Fruit fly (Drosophila melanogaster) whole organism, embryonic: ENCODE data around the gene Wdr92.
A peak's percentile ranks its signal among the peaks of the same experiment; 100 is the strongest.

ENCODE experiments used
- CG10431 ChIP-seq: fragments of 200-800 bp; sonication (Bioruptor generic); optimal IDR thresholded peaks from 3 replicates; lab custom pipeline; 2018; ENCODE audit warnings: missing biosample characterization, mild to moderate bottlenecking, missing genetic modification characterization
- CG10462 ChIP-seq: fragments of 200-800 bp; sonication (Bioruptor generic); optimal IDR thresholded peaks from 2 replicates; lab custom pipeline; 2016; ENCODE audit warnings: missing biosample characterization, missing genetic modification characterization
- CG10543 ChIP-seq: fragments of 200-800 bp; sonication (Bioruptor generic); optimal IDR thresholded peaks from 3 replicates; lab custom pipeline; 2017; ENCODE audit warnings: missing biosample characterization, mild to moderate bottlenecking, missing genetic modification characterization, moderate library complexity
- CG11085 ChIP-seq: fragments of 200-800 bp; sonication (Bioruptor generic); IDR thresholded peaks from 2 replicates; pipeline ENCODE4 v1.3.6; 2022; ENCODE audit warnings: missing biosample characterization, missing genetic modification characterization
- CG11456 ChIP-seq: fragments of 200-800 bp; sonication (Bioruptor generic); IDR thresholded peaks from 3 replicates; pipeline ENCODE4 v1.3.6; 2022; ENCODE audit warnings: missing biosample characterization, missing genetic modification characterization
- CG12104 ChIP-seq: fragments of 200-800 bp; sonication (Bioruptor generic); optimal IDR thresholded peaks from 3 replicates; lab custom pipeline; 2016; ENCODE audit warnings: missing biosample characterization, missing genetic modification characterization
- CG14050 ChIP-seq: fragments of 200-800 bp; sonication (Bioruptor generic); IDR thresholded peaks from 3 replicates; pipeline ENCODE4 v1.3.6; 2022; ENCODE audit warnings: missing biosample characterization, missing genetic modification characterization
- CG14860 ChIP-seq: fragments of 200-800 bp; sonication (Bioruptor generic); IDR thresholded peaks from 3 replicates; pipeline ENCODE4 v1.3.6; 2022; ENCODE audit warnings: missing biosample characterization, missing genetic modification characterization; ENCODE audit not compliant: partially characterized antibody
- CG15479 ChIP-seq: fragments of 200-800 bp; sonication (Bioruptor generic); optimal IDR thresholded peaks from 3 replicates; lab custom pipeline; 2019; ENCODE audit warnings: missing biosample characterization, mild to moderate bottlenecking, missing genetic modification characterization, moderate library complexity
- CG15601 ChIP-seq: fragments of 200-800 bp; sonication (Bioruptor generic); optimal IDR thresholded peaks from 3 replicates; lab custom pipeline; 2019; ENCODE audit warnings: missing biosample characterization, mild to moderate bottlenecking, missing genetic modification characterization, moderate library complexity
- CG1603 ChIP-seq: fragments of 200-800 bp; sonication (Bioruptor generic); optimal IDR thresholded peaks from 2 replicates; lab custom pipeline; 2019; ENCODE audit warnings: missing biosample characterization, mild to moderate bottlenecking, missing genetic modification characterization, moderate library complexity
- CG16813 ChIP-seq: fragments of 200-800 bp; sonication (Bioruptor generic); IDR thresholded peaks from 3 replicates; pipeline ENCODE4 v1.3.6; 2022; ENCODE audit warnings: missing biosample characterization, missing genetic modification characterization; ENCODE audit not compliant: partially characterized antibody
- CG1832 ChIP-seq: fragments of 200-800 bp; sonication (Bioruptor generic); optimal IDR thresholded peaks from 2 replicates; lab custom pipeline; 2017; ENCODE audit warnings: missing biosample characterization, mild to moderate bottlenecking, missing genetic modification characterization, inconsistent platforms
- CG3281 ChIP-seq: fragments of 200-800 bp; sonication (Bioruptor generic); optimal IDR thresholded peaks from 3 replicates; lab custom pipeline; 2017; ENCODE audit warnings: missing biosample characterization, mild to moderate bottlenecking, missing genetic modification characterization
- CG4730 ChIP-seq: fragments of 200-800 bp; sonication (Bioruptor generic); IDR thresholded peaks from 2 replicates; pipeline ENCODE4 v1.3.6; 2022; ENCODE audit warnings: missing biosample characterization, missing genetic modification characterization
- CG6254 ChIP-seq: fragments of 200-800 bp; sonication (Bioruptor generic); optimal IDR thresholded peaks from 3 replicates; lab custom pipeline; 2017; ENCODE audit warnings: mild to moderate bottlenecking, missing biosample characterization, missing genetic modification reagents, missing genetic modification characterization
- CG6689 ChIP-seq: fragments of 200-800 bp; sonication (Bioruptor generic); IDR thresholded peaks from 2 replicates; pipeline ENCODE4 v1.3.6; 2022; ENCODE audit warnings: missing biosample characterization, missing genetic modification characterization
- CG7556 ChIP-seq: fragments of 200-800 bp; sonication (Bioruptor generic); optimal IDR thresholded peaks from 2 replicates; lab custom pipeline; 2017; ENCODE audit warnings: missing biosample characterization, mild to moderate bottlenecking, missing genetic modification characterization
- CG7928 ChIP-seq: fragments of 200-800 bp; sonication (Bioruptor generic); optimal IDR thresholded peaks from 2 replicates; lab custom pipeline; 2017; ENCODE audit warnings: missing biosample characterization, mild to moderate bottlenecking, missing genetic modification characterization
- CG9215 ChIP-seq: fragments of 200-800 bp; sonication (Bioruptor generic); IDR thresholded peaks from 2 replicates; pipeline ENCODE4 v1.3.6; 2022; ENCODE audit warnings: missing biosample characterization, missing genetic modification characterization
- CG9876 ChIP-seq: fragments of 200-800 bp; sonication (Bioruptor generic); optimal IDR thresholded peaks from 2 replicates; lab custom pipeline; 2016; ENCODE audit warnings: missing biosample characterization, missing genetic modification characterization
- Chrac-16 ChIP-seq: fragments of 200-800 bp; sonication (Bioruptor generic); optimal IDR thresholded peaks from 3 replicates; lab custom pipeline; 2016; ENCODE audit warnings: missing biosample characterization, missing genetic modification characterization
- Dref ChIP-seq: fragments of 200-800 bp; sonication (Bioruptor generic); IDR thresholded peaks from 2 replicates; pipeline ENCODE4 v1.3.6; 2022; ENCODE audit warnings: missing biosample characterization, missing genetic modification characterization
- H15 ChIP-seq: fragments of 200-800 bp; sonication (Bioruptor generic); IDR thresholded peaks from 3 replicates; pipeline ENCODE4 v1.3.6; 2022; ENCODE audit warnings: missing biosample characterization, missing genetic modification characterization
- Hr39 ChIP-seq: fragments of >200 bp; optimal IDR thresholded peaks from 2 replicates; lab custom pipeline; 2017
- Lhr ChIP-seq: fragments of 200-800 bp; sonication (Bioruptor generic); optimal IDR thresholded peaks from 3 replicates; lab custom pipeline; 2017; ENCODE audit warnings: mild to moderate bottlenecking, missing biosample characterization, missing genetic modification reagents, missing genetic modification characterization
- NK7.1 ChIP-seq: fragments of 200-800 bp; sonication (Bioruptor generic); optimal IDR thresholded peaks from 3 replicates; lab custom pipeline; 2016; ENCODE audit warnings: missing biosample characterization, missing genetic modification characterization
- Nf-YB ChIP-seq: fragments of 200-800 bp; sonication (Bioruptor generic); optimal IDR thresholded peaks from 3 replicates; lab custom pipeline; 2019; ENCODE audit warnings: missing biosample characterization, mild to moderate bottlenecking, missing genetic modification characterization, moderate library complexity
- Oaz ChIP-seq: fragments of 200-800 bp; sonication (Bioruptor generic); IDR thresholded peaks from 2 replicates; pipeline ENCODE4 v1.3.6; 2022; ENCODE audit warnings: missing biosample characterization, missing genetic modification characterization
- Oli ChIP-seq: fragments of 200-800 bp; sonication (Bioruptor generic); optimal IDR thresholded peaks from 2 replicates; lab custom pipeline; 2018; ENCODE audit warnings: missing biosample characterization, mild to moderate bottlenecking, missing genetic modification characterization, moderate library complexity
- Opbp ChIP-seq: fragments of 200-800 bp; sonication (Bioruptor generic); IDR thresholded peaks from 3 replicates; pipeline ENCODE4 v1.3.6; 2022; ENCODE audit warnings: missing biosample characterization, missing genetic modification characterization; ENCODE audit not compliant: partially characterized antibody
- Sox100B ChIP-seq: fragments of 200-800 bp; sonication (Bioruptor generic); optimal IDR thresholded peaks from 3 replicates; lab custom pipeline; 2018; ENCODE audit warnings: missing biosample characterization, mild to moderate bottlenecking, missing genetic modification characterization
- Ssrp ChIP-seq: fragments of 200-800 bp; sonication (Bioruptor generic); optimal IDR thresholded peaks from 2 replicates; lab custom pipeline; 2018; ENCODE audit warnings: missing biosample characterization, mild to moderate bottlenecking, missing genetic modification characterization, moderate library complexity
- cg ChIP-seq: fragments of 200-800 bp; sonication (Bioruptor generic); optimal IDR thresholded peaks from 3 replicates; lab custom pipeline; 2019; ENCODE audit warnings: missing biosample characterization, mild to moderate bottlenecking, missing genetic modification characterization, moderate library complexity
- disco-r ChIP-seq: fragments of 200-800 bp; sonication (Bioruptor generic); optimal IDR thresholded peaks from 2 replicates; lab custom pipeline; 2016; ENCODE audit warnings: missing biosample characterization, missing genetic modification characterization
- dmrt11E ChIP-seq: fragments of 200-800 bp; sonication (Bioruptor generic); optimal IDR thresholded peaks from 3 replicates; lab custom pipeline; 2018; ENCODE audit warnings: missing biosample characterization, mild to moderate bottlenecking, missing genetic modification characterization, moderate library complexity
- esg ChIP-seq: fragments of 200-800 bp; sonication (Bioruptor generic); conservative IDR thresholded peaks from 2 replicates; pipeline ENCODE4 v1.3.6; 2022; ENCODE audit warnings: missing biosample characterization, missing genetic modification characterization
- fd102C ChIP-seq: fragments of 200-800 bp; sonication (Bioruptor generic); optimal IDR thresholded peaks from 2 replicates; lab custom pipeline; 2018; ENCODE audit warnings: missing biosample characterization, mild to moderate bottlenecking, missing genetic modification characterization, moderate library complexity
- gem ChIP-seq: fragments of 200-800 bp; sonication (Bioruptor generic); optimal IDR thresholded peaks from 2 replicates; lab custom pipeline; 2019; ENCODE audit warnings: missing biosample characterization, mild to moderate bottlenecking, missing genetic modification characterization, moderate library complexity
- h ChIP-seq: fragments of >200 bp; optimal IDR thresholded peaks from 2 replicates; lab custom pipeline; 2017
- jumu ChIP-seq: fragments of 200-800 bp; sonication (Bioruptor generic); optimal IDR thresholded peaks from 3 replicates; lab custom pipeline; 2016; ENCODE audit warnings: missing biosample characterization, missing genetic modification characterization
- kay ChIP-seq: fragments of 200-800 bp; sonication (Bioruptor generic); optimal IDR thresholded peaks from 2 replicates; lab custom pipeline; 2016; ENCODE audit warnings: missing biosample characterization, missing genetic modification characterization
- pita ChIP-seq: fragments of 200-800 bp; sonication (Bioruptor generic); optimal IDR thresholded peaks from 2 replicates; lab custom pipeline; 2017; ENCODE audit warnings: missing biosample characterization, mild to moderate bottlenecking, missing genetic modification characterization
- sim ChIP-seq: fragments of 200-800 bp; sonication (Bioruptor generic); IDR thresholded peaks from 2 replicates; pipeline ENCODE4 v1.3.6; 2022; ENCODE audit warnings: missing biosample characterization, missing genetic modification characterization
- slbo ChIP-seq: fragments of 200-800 bp; sonication (Bioruptor generic); IDR thresholded peaks from 2 replicates; pipeline ENCODE4 v1.3.6; 2022; ENCODE audit warnings: missing biosample characterization, missing genetic modification characterization
- slou ChIP-seq: fragments of 200-800 bp; sonication (Bioruptor generic); optimal IDR thresholded peaks from 3 replicates; lab custom pipeline; 2016; ENCODE audit warnings: missing biosample characterization, missing genetic modification characterization
- sna ChIP-seq: fragments of 200-800 bp; sonication (Bioruptor generic); IDR thresholded peaks from 2 replicates; pipeline ENCODE4 v1.3.6; 2022; ENCODE audit warnings: missing biosample characterization, missing genetic modification characterization; ENCODE audit not compliant: partially characterized antibody
- tna ChIP-seq: fragments of 200-800 bp; sonication (Bioruptor generic); IDR thresholded peaks from 2 replicates; pipeline ENCODE4 v1.3.6; 2022; ENCODE audit warnings: missing biosample characterization, missing genetic modification characterization; ENCODE audit not compliant: partially characterized antibody
- toy ChIP-seq: fragments of 200-800 bp; sonication (Bioruptor generic); IDR thresholded peaks from 2 replicates; pipeline ENCODE4 v1.3.6; 2022; ENCODE audit warnings: missing biosample characterization, missing genetic modification characterization
- twi ChIP-seq: fragments of 200-800 bp; optimal IDR thresholded peaks from 2 replicates; lab custom pipeline; 2019; ENCODE audit warnings: missing biosample characterization, mild to moderate bottlenecking, missing genetic modification characterization, moderate library complexity
- unpg ChIP-seq: fragments of 200-800 bp; sonication (Bioruptor generic); optimal IDR thresholded peaks from 3 replicates; lab custom pipeline; 2018; ENCODE audit warnings: missing biosample characterization, mild to moderate bottlenecking, missing genetic modification characterization, moderate library complexity
- zen2 ChIP-seq: fragments of 200-800 bp; sonication (Bioruptor generic); IDR thresholded peaks from 3 replicates; pipeline ENCODE4 v1.3.6; 2022; ENCODE audit warnings: missing biosample characterization, missing genetic modification characterization; ENCODE audit not compliant: partially characterized antibody

The Wdr92 gene

DNA sequence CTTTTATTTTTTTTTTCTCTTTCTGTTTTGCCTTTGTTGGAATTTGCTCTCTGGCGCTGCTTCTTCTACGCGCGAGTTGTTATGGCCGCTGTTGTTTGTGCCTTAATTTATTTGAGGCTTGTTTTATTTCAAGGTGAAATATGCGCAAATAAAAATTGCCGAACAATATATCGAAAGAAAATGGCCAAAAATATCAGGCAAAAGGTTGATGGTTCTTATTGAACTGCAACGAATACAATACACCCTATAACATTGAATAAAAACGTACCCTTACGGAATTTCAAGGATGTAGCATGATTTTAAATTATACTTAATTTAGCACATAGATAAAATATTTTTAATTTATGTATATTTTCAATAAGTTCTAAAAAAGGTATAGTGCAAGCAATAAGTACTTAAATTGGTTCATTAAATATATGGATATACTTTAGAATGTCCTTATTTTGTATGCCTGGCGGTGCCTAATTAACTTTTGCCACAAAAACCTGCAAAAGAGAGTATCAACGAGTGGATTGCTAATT, 41.6 kb downstream of the Wdr92 start:
- TF ChIP-seq CG16813 (GFP tag; lab: Robert Waterston, UW) (no peak), pita (GFP tag; lab: Kevin White, UChicago) (no peak), CG9876 (GFP tag; lab: Kevin White, UChicago) (no peak), CG12104 (GFP tag; lab: Kevin White, UChicago) (no peak), CG1603 (no peak), h (lab: Kevin White, UChicago) (no peak), CG10543 (GFP tag; lab: Kevin White, UChicago) (peak; percentile 36), CG6254 (GFP tag; lab: Kevin White, UChicago) (no peak), CG3281 (GFP tag; lab: Kevin White, UChicago) (peak; percentile 62), CG6689 (GFP tag; lab: Robert Waterston, UW) (no peak), tna (GFP tag; lab: Robert Waterston, UW) (no peak), jumu (GFP tag; lab: Kevin White, UChicago) (no peak), Oaz (GFP tag; lab: Robert Waterston, UW) (no peak), CG7556 (GFP tag; lab: Kevin White, UChicago) (no peak), slbo (peak; percentile 22; the same call in 1 of the 2 replicates), Chrac-16 (GFP tag; lab: Kevin White, UChicago) (no peak), H15 (no peak), Ssrp (tag; lab: Kevin White, UChicago) (no peak), CG7928 (GFP tag; lab: Kevin White, UChicago) (no peak), gem (tag; lab: Kevin White, UChicago) (peak; percentile 31), CG1832 (GFP tag; lab: Kevin White, UChicago) (no peak), disco-r (GFP tag; lab: Kevin White, UChicago) (no peak), NK7.1 (GFP tag; lab: Kevin White, UChicago) (no peak), Hr39 (peak; percentile 44), Sox100B (no peak), zen2 (GFP tag; lab: Robert Waterston, UW) (no peak), Opbp (GFP tag; lab: Robert Waterston, UW) (no peak), CG11456 (GFP tag; lab: Robert Waterston, UW) (no peak), CG10431 (GFP tag; lab: Kevin White, UChicago) (no peak), CG15479 (no peak), CG11085 (GFP tag; lab: Robert Waterston, UW) (no peak), Nf-YB (GFP tag; lab: Kevin White, UChicago) (no peak), cg (GFP tag; lab: Kevin White, UChicago) (no peak), unpg (GFP tag; lab: Kevin White, UChicago) (no peak), slou (GFP tag; lab: Kevin White, UChicago) (no peak), sna (GFP tag; lab: Robert Waterston, UW) (no peak), Dref (no peak), toy (no peak), dmrt11E (tag; lab: Kevin White, UChicago) (no peak), CG4730 (GFP tag; lab: Robert Waterston, UW) (no peak), fd102C (no peak), sim (GFP tag; lab: Robert Waterston, UW) (no peak), twi (tag; lab: Kevin White, UChicago) (no peak), esg (GFP tag; lab: Robert Waterston, UW) (no peak), CG9215 (GFP tag; lab: Robert Waterston, UW) (no peak), CG14050 (GFP tag; lab: Robert Waterston, UW) (no peak), CG14860 (GFP tag; lab: Robert Waterston, UW) (no peak), Oli (tag; lab: Kevin White, UChicago) (no peak), kay (no peak), CG10462 (no peak), Lhr (GFP tag; lab: Kevin White, UChicago) (no peak), CG15601 (tag; lab: Kevin White, UChicago) (no peak)
